Worm (Caenorhabditis elegans) whole organism, late embryonic: ENCODE results near the gene zmp-5.
A peak's percentile ranks its signal among the peaks of the same experiment; 100 is the strongest.

Experiments used
- C08G9.2 ChIP-seq: sonication (generic microtip); optimal IDR thresholded peaks from 2 replicates; lab custom pipeline; 2016; ENCODE audit warnings: mild to moderate bottlenecking, missing genetic modification characterization, moderate library complexity, missing compliant biosample characterization
- K09A11.1 ChIP-seq: sonication (generic microtip); optimal IDR thresholded peaks from 2 replicates; lab custom pipeline; 2017; ENCODE audit warnings: antibody characterized with exemption, mild to moderate bottlenecking, missing genetic modification characterization, missing compliant biosample characterization; ENCODE audit not compliant: insufficient read depth
- ahr-1 ChIP-seq: sonication (generic microtip); optimal IDR thresholded peaks from 2 replicates; lab custom pipeline; 2016; ENCODE audit warnings: missing genetic modification characterization, missing compliant biosample characterization
- ama-1 ChIP-seq: fragments of 150-350 bp; optimal IDR thresholded peaks from 2 replicates; lab custom pipeline; 2014
- ceh-14 ChIP-seq: sonication (generic microtip); optimal IDR thresholded peaks from 2 replicates; lab custom pipeline; 2016; ENCODE audit warnings: missing genotype, missing genetic modification characterization, missing compliant biosample characterization
- ceh-2 ChIP-seq: sonication (generic microtip); optimal IDR thresholded peaks from 2 replicates; lab custom pipeline; 2016; ENCODE audit warnings: missing genotype, missing genetic modification characterization, missing compliant biosample characterization
- ceh-22 ChIP-seq: sonication (generic microtip); optimal IDR thresholded peaks from 2 replicates; lab custom pipeline; 2017; ENCODE audit warnings: missing biosample characterization, missing genetic modification characterization
- ceh-24 ChIP-seq: sonication (generic microtip); optimal IDR thresholded peaks from 2 replicates; lab custom pipeline; 2016; ENCODE audit warnings: mild to moderate bottlenecking, missing genetic modification characterization, missing compliant biosample characterization
- ceh-31 ChIP-seq: sonication (generic microtip); optimal IDR thresholded peaks from 2 replicates; lab custom pipeline; 2016; ENCODE audit warnings: missing genetic modification characterization, missing compliant biosample characterization
- ceh-48 ChIP-seq: sonication (generic microtip); optimal IDR thresholded peaks from 2 replicates; lab custom pipeline; 2016; ENCODE audit warnings: missing genetic modification characterization, inconsistent platforms, missing compliant biosample characterization
- che-1 ChIP-seq: sonication (generic microtip); optimal IDR thresholded peaks from 2 replicates; lab custom pipeline; 2016; ENCODE audit warnings: mild to moderate bottlenecking, missing genetic modification characterization, missing compliant biosample characterization
- dve-1 ChIP-seq: sonication (generic microtip); optimal IDR thresholded peaks from 2 replicates; lab custom pipeline; 2017; ENCODE audit warnings: antibody characterized with exemption, mild to moderate bottlenecking, missing genetic modification characterization, missing compliant biosample characterization
- elt-4 ChIP-seq: sonication (generic microtip); optimal IDR thresholded peaks from 2 replicates; lab custom pipeline; 2016; ENCODE audit warnings: missing genetic modification characterization, missing compliant biosample characterization
- ets-4 ChIP-seq: sonication (generic microtip); optimal IDR thresholded peaks from 2 replicates; lab custom pipeline; 2016; ENCODE audit warnings: missing genetic modification characterization, missing compliant biosample characterization
- eyg-1 ChIP-seq: sonication (generic microtip); optimal IDR thresholded peaks from 2 replicates; lab custom pipeline; 2016; ENCODE audit warnings: missing genotype, missing genetic modification characterization, missing compliant biosample characterization
- fax-1 ChIP-seq: sonication (generic microtip); optimal IDR thresholded peaks from 2 replicates; lab custom pipeline; 2016; ENCODE audit warnings: missing genotype, missing genetic modification characterization, missing compliant biosample characterization
- fkh-6 ChIP-seq: sonication (generic microtip); optimal IDR thresholded peaks from 2 replicates; lab custom pipeline; 2016; ENCODE audit warnings: missing genetic modification characterization, missing compliant biosample characterization
- gmeb-2 ChIP-seq: sonication (generic microtip); optimal IDR thresholded peaks from 2 replicates; lab custom pipeline; 2016; ENCODE audit warnings: missing genetic modification characterization, inconsistent platforms, missing compliant biosample characterization
- hlh-13 ChIP-seq: fragments of 200-800 bp; sonication (Bioruptor generic); optimal IDR thresholded peaks from 2 replicates; lab custom pipeline; 2018; ENCODE audit warnings: mild to moderate bottlenecking, missing genetic modification characterization, missing compliant biosample characterization
- hlh-6 ChIP-seq: sonication (generic microtip); optimal IDR thresholded peaks from 2 replicates; lab custom pipeline; 2016; ENCODE audit warnings: missing genotype, missing genetic modification characterization, missing compliant biosample characterization
- lin-11 ChIP-seq: fragments of 200-800 bp; sonication (Bioruptor generic); optimal IDR thresholded peaks from 2 replicates; lab custom pipeline; 2018; ENCODE audit warnings: mild to moderate bottlenecking, missing genetic modification characterization, missing compliant biosample characterization
- mec-3 ChIP-seq: sonication (generic microtip); optimal IDR thresholded peaks from 2 replicates; lab custom pipeline; 2016; ENCODE audit warnings: borderline replicate concordance, missing genetic modification characterization, missing compliant biosample characterization
- nhr-232 ChIP-seq: sonication (generic microtip); optimal IDR thresholded peaks from 2 replicates; lab custom pipeline; 2016; ENCODE audit warnings: missing genetic modification characterization, missing compliant biosample characterization
- npax-4 ChIP-seq: sonication (generic microtip); optimal IDR thresholded peaks from 2 replicates; lab custom pipeline; 2016; ENCODE audit warnings: missing genetic modification characterization, missing compliant biosample characterization
- pat-9 ChIP-seq: fragments of 200-800 bp; sonication (Bioruptor generic); optimal IDR thresholded peaks from 2 replicates; lab custom pipeline; 2018; ENCODE audit warnings: mild to moderate bottlenecking, missing genetic modification characterization, moderate library complexity, missing compliant biosample characterization
- pha-4 ChIP-seq: fragments of 150-350 bp; optimal IDR thresholded peaks from 2 replicates; lab custom pipeline; 2018; ENCODE audit warnings: missing biosample characterization, missing genetic modification reagents, missing genetic modification characterization
- ref-2 ChIP-seq: sonication (generic microtip); optimal IDR thresholded peaks from 2 replicates; lab custom pipeline; 2016; ENCODE audit warnings: missing genetic modification characterization, missing compliant biosample characterization
- sdc-2 ChIP-seq: sonication (generic microtip); optimal IDR thresholded peaks from 2 replicates; lab custom pipeline; 2016; ENCODE audit warnings: missing genotype, missing genetic modification characterization, missing compliant biosample characterization
- sox-4 ChIP-seq: sonication (generic microtip); optimal IDR thresholded peaks from 2 replicates; lab custom pipeline; 2017; ENCODE audit warnings: mild to moderate bottlenecking, missing genetic modification characterization, inconsistent platforms, missing compliant biosample characterization
- syd-9 ChIP-seq: sonication (generic microtip); optimal IDR thresholded peaks from 2 replicates; lab custom pipeline; 2016; ENCODE audit warnings: mild to moderate bottlenecking, missing genetic modification characterization, moderate library complexity, missing compliant biosample characterization
- tbx-2 ChIP-seq: sonication (generic microtip); optimal IDR thresholded peaks from 2 replicates; lab custom pipeline; 2016; ENCODE audit warnings: missing genetic modification characterization, missing compliant biosample characterization
- tbx-7 ChIP-seq: sonication (generic microtip); optimal IDR thresholded peaks from 2 replicates; lab custom pipeline; 2016; ENCODE audit warnings: missing genotype, missing genetic modification characterization, missing compliant biosample characterization
- ttx-3 ChIP-seq: sonication (generic microtip); optimal IDR thresholded peaks from 2 replicates; lab custom pipeline; 2016; ENCODE audit warnings: missing genetic modification reagents, missing genetic modification characterization, missing compliant biosample characterization
- unc-3 ChIP-seq, 2 experiments: fragments of 200-800 bp in 1 of 2; sonication (Bioruptor generic) in 1 of 2; sonication (generic microtip) in 1 of 2; conservative IDR thresholded peaks in 1 of 2; optimal IDR thresholded peaks in 1 of 2; 2 replicates each; pipeline versions ENCODE4 v1.3.6 to Lab custom; 2016 to 2022; ENCODE audit warnings: missing compliant biosample characterization in 2 of 2, missing genetic modification characterization in 2 of 2, missing genetic modification reagents in 1 of 2
- unc-86 ChIP-seq: sonication (generic microtip); optimal IDR thresholded peaks from 2 replicates; lab custom pipeline; 2016; ENCODE audit warnings: missing genetic modification characterization, missing compliant biosample characterization

Gene zmp-5

ce11 chrX:12642952-12643351 lies 4.0 kb upstream of the zmp-5 start:
- TF ChIP-seq ref-2 (tag; lab: Kevin White, UChicago): no peak
- no peak for TF ChIP-seq ets-4 (tag; lab: Kevin White, UChicago)
- no peak for TF ChIP-seq unc-86 (tag; lab: Kevin White, UChicago)
- TF ChIP-seq lin-11 (tag; lab: Kevin White, UChicago): no peak
- no peak for TF ChIP-seq npax-4 (tag; lab: Kevin White, UChicago)
- TF ChIP-seq C08G9.2 (tag; lab: Kevin White, UChicago): no peak
- TF ChIP-seq hlh-13 (GFP tag; lab: Kevin White, UChicago): no peak
- no peak for TF ChIP-seq ceh-2
- no peak for TF ChIP-seq pha-4 (tag; lab: Kevin White, UChicago)
- TF ChIP-seq tbx-2 (tag; lab: Kevin White, UChicago): no peak
- no peak for TF ChIP-seq ceh-31
- TF ChIP-seq ceh-22 (tag; lab: Kevin White, UChicago): no peak
- no peak for TF ChIP-seq ceh-14
- TF ChIP-seq, all 69 proteins: peak for 0

ce11 chrX:12645846-12646245 lies 1.1 kb upstream of the zmp-5 start:
- TF ChIP-seq elt-4 (tag; lab: Kevin White, UChicago) (no peak), ahr-1 (tag; lab: Kevin White, UChicago) (no peak), syd-9 (tag; lab: Kevin White, UChicago) (no peak), che-1 (tag; lab: Kevin White, UChicago) (no peak), ets-4 (tag; lab: Kevin White, UChicago) (no peak)

ce11 chrX:12655339-12655875 lies 8.5 kb downstream of the zmp-5 start:
- peak; percentile 81 for TF ChIP-seq hlh-6 (tag; lab: Kevin White, UChicago)
- no peak for TF ChIP-seq fax-1 (tag; lab: Kevin White, UChicago)
- peak; percentile 5 for TF ChIP-seq fkh-6 (tag; lab: Kevin White, UChicago)
- peak; percentile 83 for TF ChIP-seq elt-4 (tag; lab: Kevin White, UChicago)
- peak; percentile 44 for TF ChIP-seq sdc-2 (tag; lab: Kevin White, UChicago)
- no peak for TF ChIP-seq sox-4 (tag; lab: Kevin White, UChicago)
- TF ChIP-seq npax-4 (tag; lab: Kevin White, UChicago): no peak
- peak; percentile 16 for TF ChIP-seq ceh-14
- TF ChIP-seq ref-2 (tag; lab: Kevin White, UChicago): peak; percentile 6

ce11 chrX:12656420-12657033 lies 9.6 kb downstream of the zmp-5 start:
- TF ChIP-seq mec-3 (tag; lab: Kevin White, UChicago): peak; percentile 14
- no peak for TF ChIP-seq dve-1 (tag; lab: Kevin White, UChicago)
- TF ChIP-seq ref-2 (tag; lab: Kevin White, UChicago): peak; percentile 0
- TF ChIP-seq, all 69 proteins: peak for 2

ce11 chrX:12659814-12660213 lies 12.9 kb downstream of the zmp-5 start, which contains the start of gene C02B4.3:
Gene C02B4.3 (minus strand): TSS chrX:12659847.
- no peak for TF ChIP-seq ttx-3
- no peak for TF ChIP-seq sdc-2 (tag; lab: Kevin White, UChicago)
- TF ChIP-seq gmeb-2: no peak
- no peak for TF ChIP-seq dve-1 (tag; lab: Kevin White, UChicago)
- TF ChIP-seq ceh-24 (tag; lab: Kevin White, UChicago): no peak
- no peak for TF ChIP-seq npax-4 (tag; lab: Kevin White, UChicago)
- no peak for TF ChIP-seq ceh-2
- no peak for TF ChIP-seq sox-4 (tag; lab: Kevin White, UChicago)
- TF ChIP-seq tbx-7 (tag; lab: Kevin White, UChicago): no peak
- no peak for TF ChIP-seq eyg-1
- no peak for TF ChIP-seq nhr-232 (tag; lab: Kevin White, UChicago)
- no peak for TF ChIP-seq ets-4 (tag; lab: Kevin White, UChicago)
- no peak for TF ChIP-seq ceh-48
- no peak for TF ChIP-seq tbx-2 (tag; lab: Kevin White, UChicago)
- TF ChIP-seq unc-3 (GFP tag; conservative IDR thresholded peaks at IDR 0.05; lab: Robert Waterston, UW): no peak
- no peak for TF ChIP-seq unc-3 (tag; optimal IDR thresholded peaks at IDR 0.05; lab: Kevin White, UChicago)
- no peak for TF ChIP-seq K09A11.1
- TF ChIP-seq pat-9 (tag; lab: Kevin White, UChicago): no peak
- no peak for TF ChIP-seq ama-1
